Fruit fly (Drosophila melanogaster): Measurements from ENCODE around the gene Elp3.

DNA sequence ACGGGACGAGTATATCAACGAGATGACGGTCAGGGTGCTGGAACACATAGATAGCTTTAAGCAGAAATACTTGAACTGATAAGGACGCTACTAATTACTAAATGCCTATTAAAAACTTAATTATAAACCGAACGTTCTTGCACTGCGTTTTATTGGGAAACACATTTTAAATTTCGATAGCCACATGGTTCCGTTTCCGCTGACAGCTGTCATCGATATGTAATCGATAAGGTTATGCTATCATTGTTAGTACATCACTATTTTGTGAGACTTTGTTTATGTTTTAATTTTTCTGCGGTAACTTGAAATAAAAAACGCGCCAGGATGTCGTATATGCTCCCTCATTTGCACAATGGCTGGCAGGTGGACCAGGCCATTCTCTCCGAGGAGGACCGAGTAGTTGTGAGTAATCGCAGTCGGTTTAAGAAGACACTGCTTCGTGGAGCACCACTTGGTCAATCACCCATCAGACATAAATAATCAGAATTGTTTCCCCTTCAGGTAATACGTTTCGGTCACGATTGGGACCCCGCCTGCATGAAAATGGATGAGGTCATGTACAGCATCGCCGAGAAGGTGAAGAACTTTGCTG, 41.4 kb upstream of the Elp3 start, which contains the start of gene Dim1:
- no peak for TF ChIP-seq pan (optimal IDR thresholded peaks at IDR 0.05)
- no peak for TF ChIP-seq psq (optimal IDR thresholded peaks at IDR 0.05)
- no peak for TF ChIP-seq usp (GFP tag; optimal IDR thresholded peaks at IDR 0.05)
- TF ChIP-seq CG8478 (optimal IDR thresholded peaks at IDR 0.05): no peak
